Fruit fly (Drosophila melanogaster) whole organism, embryonic: ENCODE measurements around the gene ppk13.

Experiments used
- Aef1 ChIP-seq: fragments of 200-800 bp; sonication (Bioruptor generic); IDR thresholded peaks from 3 replicates; pipeline ENCODE4 v1.3.6; 2022; ENCODE audit warnings: missing biosample characterization, missing genetic modification characterization
- CG11504 ChIP-seq: fragments of 200-800 bp; sonication (Bioruptor generic); optimal IDR thresholded peaks from 3 replicates; lab custom pipeline; 2019; ENCODE audit warnings: missing biosample characterization, mild to moderate bottlenecking, missing genetic modification characterization, moderate library complexity
- CG1832 ChIP-seq: fragments of 200-800 bp; sonication (Bioruptor generic); optimal IDR thresholded peaks from 2 replicates; lab custom pipeline; 2017; ENCODE audit warnings: missing biosample characterization, mild to moderate bottlenecking, missing genetic modification characterization, inconsistent platforms
- CG7745 ChIP-seq: fragments of 200-800 bp; sonication (Bioruptor generic); optimal IDR thresholded peaks from 2 replicates; lab custom pipeline; 2018; ENCODE audit warnings: missing biosample characterization, mild to moderate bottlenecking, missing genetic modification characterization, moderate library complexity
- Hr51 ChIP-seq, 2 experiments: fragments of 200-800 bp; sonication (Bioruptor generic); optimal IDR thresholded peaks; 2 replicates in 1 of 2; 3 replicates in 1 of 2; lab custom pipeline; 2016 to 2018; ENCODE audit warnings: missing biosample characterization in 2 of 2, missing genetic modification characterization in 2 of 2, mild to moderate bottlenecking in 1 of 2, moderate library complexity in 1 of 2
- Myb ChIP-seq: fragments of 200-800 bp; sonication (Bioruptor generic); optimal IDR thresholded peaks from 2 replicates; lab custom pipeline; 2016; ENCODE audit warnings: missing biosample characterization, missing genetic modification characterization
- Sry-δ ChIP-seq: fragments of 200-800 bp; sonication (Bioruptor generic); optimal IDR thresholded peaks from 2 replicates; lab custom pipeline; 2016; ENCODE audit warnings: missing biosample characterization, missing genetic modification characterization
- al ChIP-seq: fragments of 200-800 bp; sonication (Bioruptor generic); IDR thresholded peaks from 2 replicates; pipeline ENCODE4 v1.3.6; 2022; ENCODE audit warnings: missing biosample characterization, missing genetic modification characterization
- cato ChIP-seq: fragments of 200-800 bp; sonication (Bioruptor generic); optimal IDR thresholded peaks from 2 replicates; lab custom pipeline; 2016; ENCODE audit warnings: missing biosample characterization, missing genetic modification characterization, borderline replicate concordance
- caup ChIP-seq: fragments of 200-800 bp; sonication (Bioruptor generic); optimal IDR thresholded peaks from 3 replicates; lab custom pipeline; 2017; ENCODE audit warnings: missing biosample characterization, mild to moderate bottlenecking, missing genetic modification characterization, moderate library complexity; ENCODE audit not compliant: severe bottlenecking
- hkb ChIP-seq, 2 experiments: fragments of 200-800 bp in 1 of 2; fragments of >200 bp in 1 of 2; sonication (Bioruptor generic) in 1 of 2; IDR thresholded peaks in 1 of 2; optimal IDR thresholded peaks in 1 of 2; 2 replicates each; pipeline versions ENCODE4 v1.3.6 to Lab custom; 2017 to 2022; ENCODE audit warnings: missing biosample characterization in 1 of 2, missing genetic modification characterization in 1 of 2
- mam ChIP-seq: fragments of 200-800 bp; sonication (Bioruptor generic); optimal IDR thresholded peaks from 3 replicates; lab custom pipeline; 2016; ENCODE audit warnings: missing biosample characterization, missing genetic modification characterization
- nerfin-2 ChIP-seq: fragments of 200-800 bp; sonication (Bioruptor generic); IDR thresholded peaks from 2 replicates; pipeline ENCODE4 v1.3.6; 2022; ENCODE audit warnings: missing biosample characterization, missing genetic modification characterization; ENCODE audit not compliant: partially characterized antibody
- phol ChIP-seq: fragments of 200-800 bp; sonication (Bioruptor generic); optimal IDR thresholded peaks from 3 replicates; lab custom pipeline; 2018; ENCODE audit warnings: missing biosample characterization, mild to moderate bottlenecking, missing genetic modification characterization, moderate library complexity
- pzg ChIP-seq: fragments of 200-800 bp; sonication (Bioruptor generic); optimal IDR thresholded peaks from 3 replicates; lab custom pipeline; 2018; ENCODE audit warnings: missing biosample characterization, mild to moderate bottlenecking, missing genetic modification characterization, moderate library complexity
- row ChIP-seq: fragments of 200-800 bp; sonication (Bioruptor generic); IDR thresholded peaks from 3 replicates; pipeline ENCODE4 v1.3.6; 2022; ENCODE audit warnings: missing biosample characterization, missing genetic modification characterization
- unpg ChIP-seq: fragments of 200-800 bp; sonication (Bioruptor generic); optimal IDR thresholded peaks from 3 replicates; lab custom pipeline; 2018; ENCODE audit warnings: missing biosample characterization, mild to moderate bottlenecking, missing genetic modification characterization, moderate library complexity
- zen2 ChIP-seq: fragments of 200-800 bp; sonication (Bioruptor generic); IDR thresholded peaks from 3 replicates; pipeline ENCODE4 v1.3.6; 2022; ENCODE audit warnings: missing biosample characterization, missing genetic modification characterization; ENCODE audit not compliant: partially characterized antibody

The ppk13 gene

DNA sequence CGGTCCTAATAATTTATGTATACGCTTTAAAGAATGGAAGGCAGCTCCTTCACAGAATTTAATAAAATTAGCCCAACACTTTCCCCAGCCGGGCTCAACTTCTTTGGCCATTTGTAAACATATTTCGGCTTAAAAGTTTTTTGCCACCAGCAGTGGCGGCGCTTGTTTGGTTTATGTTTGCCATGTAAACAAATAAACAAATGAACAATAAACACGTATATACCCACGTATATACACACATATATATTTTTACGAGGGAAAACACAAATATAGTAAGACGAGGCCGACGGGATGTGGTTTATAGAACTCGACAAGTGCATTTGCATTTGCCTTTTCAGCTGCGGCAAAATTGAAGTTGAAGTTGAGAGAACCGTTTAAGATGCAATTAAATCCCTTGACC is 50.8 kb downstream of the ppk13 start (continued):
- no peak for TF ChIP-seq al (GFP tag; lab: Robert Waterston, UW)
- TF ChIP-seq caup (GFP tag; lab: Kevin White, UChicago) = peak; percentile 37
- TF ChIP-seq cato (GFP tag; lab: Kevin White, UChicago) = no peak
- no peak for TF ChIP-seq mam (GFP tag; lab: Kevin White, UChicago)
- TF ChIP-seq phol = no peak
- peak; percentile 9 for TF ChIP-seq CG11504 (tag; lab: Kevin White, UChicago)
- peak; percentile 31 for TF ChIP-seq unpg (GFP tag; lab: Kevin White, UChicago)
- TF ChIP-seq nerfin-2 (GFP tag; lab: Robert Waterston, UW) = no peak
- TF ChIP-seq zen2 = no peak
- TF ChIP-seq CG7745 (tag; lab: Kevin White, UChicago) = peak; percentile 36
- no peak for TF ChIP-seq Myb (GFP tag; lab: Kevin White, UChicago)
- no peak for TF ChIP-seq hkb (optimal IDR thresholded peaks at IDR 0.05; lab: Kevin White, UChicago)
- no peak for TF ChIP-seq hkb (GFP tag; IDR thresholded peaks at IDR 0.05; lab: Robert Waterston, UW)
- TF ChIP-seq Sry-δ (GFP tag; lab: Kevin White, UChicago) = no peak
- no peak for TF ChIP-seq pzg (GFP tag; lab: Kevin White, UChicago)
- no peak for TF ChIP-seq Aef1 (GFP tag; lab: Robert Waterston, UW)
- TF ChIP-seq row = no peak
- no peak for TF ChIP-seq Hr51 (GFP tag; optimal IDR thresholded peaks at IDR 0.05; lab: Kevin White, UChicago)
- TF ChIP-seq CG1832 = no peak
